Worm (Caenorhabditis elegans) whole organism, L4/young adult: ENCODE measurements around the gene tag-294.

Source experiments
- W03F9.2 ChIP-seq: fragments of 150-350 bp; optimal IDR thresholded peaks from 2 replicates; lab custom pipeline; 2014; ENCODE audit warnings: missing biosample characterization, missing genetic modification characterization
- him-1 ChIP-seq: sonication (generic microtip); optimal IDR thresholded peaks from 2 replicates; lab custom pipeline; 2016; ENCODE audit warnings: missing genotype, missing genetic modification reagents, missing genetic modification characterization, missing compliant biosample characterization

DNA sequence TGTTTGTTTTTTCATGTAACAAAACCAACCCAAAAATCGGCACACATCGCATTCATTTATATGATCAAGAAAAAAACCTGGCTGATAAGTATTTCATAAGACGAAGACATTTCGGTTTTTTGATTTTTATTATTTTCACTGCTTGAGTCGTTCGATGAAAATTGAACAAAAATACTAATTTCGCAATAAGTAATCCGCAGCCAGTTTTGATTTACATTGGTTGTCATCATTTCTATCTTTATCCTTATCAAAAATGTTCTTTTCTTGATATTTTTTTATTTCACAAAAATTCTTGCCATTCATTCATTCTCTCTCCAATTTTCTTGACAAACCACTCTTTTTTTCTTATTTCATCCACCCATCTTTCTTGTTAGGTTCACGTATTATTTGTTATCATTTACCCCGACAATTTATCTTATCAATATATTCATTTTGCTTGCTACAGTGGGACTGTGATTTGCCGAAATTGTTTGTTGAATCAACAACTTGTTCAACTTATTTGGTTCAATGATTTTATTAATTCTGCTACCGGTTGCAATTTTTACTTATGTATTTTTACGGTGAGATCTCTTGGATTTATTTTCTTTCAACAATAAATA is 49.0 kb downstream of the tag-294 start, which contains the start of gene cyp-43A1:
- TF ChIP-seq him-1 (no peak), W03F9.2 (no peak)
